Worm (Caenorhabditis elegans) whole organism, L3 larva: ENCODE results near the gene paqr-3.
A peak's percentile ranks its signal among the peaks of the same experiment; 100 is the strongest.

Experiments
- R02D3.7 ChIP-seq: fragments of 150-350 bp; optimal IDR thresholded peaks from 2 replicates; lab custom pipeline; 2014; ENCODE audit warnings: missing biosample characterization, missing genetic modification characterization
- ceh-16 ChIP-seq: sonication (generic microtip); optimal IDR thresholded peaks from 2 replicates; lab custom pipeline; 2017; ENCODE audit warnings: missing biosample characterization, missing genetic modification characterization
- ceh-82 ChIP-seq: fragments of 150-350 bp; optimal IDR thresholded peaks from 2 replicates; lab custom pipeline; 2014; ENCODE audit warnings: missing biosample characterization, missing genetic modification characterization
- egl-27 ChIP-seq: sonication (generic microtip); optimal IDR thresholded peaks from 4 replicates; lab custom pipeline; 2017; ENCODE audit warnings: missing biosample characterization, missing genetic modification reagents, missing genetic modification characterization
- egl-5 ChIP-seq: fragments of 150-350 bp; optimal IDR thresholded peaks from 2 replicates; lab custom pipeline; 2017; ENCODE audit warnings: missing biosample characterization, missing genetic modification reagents, missing genetic modification characterization, inconsistent platforms
- elt-1 ChIP-seq: fragments of 150-350 bp; optimal IDR thresholded peaks from 2 replicates; lab custom pipeline; 2014; ENCODE audit warnings: missing biosample characterization, missing genetic modification characterization
- elt-2 ChIP-seq: sonication (generic microtip); optimal IDR thresholded peaks from 2 replicates; lab custom pipeline; 2016; ENCODE audit warnings: missing genetic modification reagents, mild to moderate bottlenecking, missing genetic modification characterization, missing compliant biosample characterization
- elt-3 ChIP-seq, 3 experiments: fragments of 150-350 bp in 1 of 3; sonication (generic microtip) in 2 of 3; optimal IDR thresholded peaks; 2 replicates in 2 of 3; 4 replicates in 1 of 3; lab custom pipeline; 2014 to 2017; ENCODE audit warnings: missing biosample characterization in 3 of 3, missing genetic modification characterization in 3 of 3
- eor-1 ChIP-seq, 2 experiments: fragments of 150-350 bp; optimal IDR thresholded peaks; 2 replicates each; lab custom pipeline; 2014 to 2018; ENCODE audit warnings: missing biosample characterization in 2 of 2, missing genetic modification characterization in 2 of 2
- fkh-10 ChIP-seq: sonication (generic microtip); optimal IDR thresholded peaks from 2 replicates; lab custom pipeline; 2017; ENCODE audit warnings: missing biosample characterization, missing genetic modification reagents, missing genetic modification characterization
- hmg-11 ChIP-seq: sonication (generic microtip); optimal IDR thresholded peaks from 2 replicates; lab custom pipeline; 2016; ENCODE audit warnings: missing genetic modification characterization, missing compliant biosample characterization
- jun-1 ChIP-seq: fragments of 150-350 bp; optimal IDR thresholded peaks from 2 replicates; lab custom pipeline; 2014; ENCODE audit warnings: missing biosample characterization, missing genetic modification reagents, missing genetic modification characterization
- lin-15B ChIP-seq: fragments of 150-350 bp; optimal IDR thresholded peaks from 2 replicates; lab custom pipeline; 2014; ENCODE audit warnings: missing biosample characterization, missing genetic modification characterization
- lin-39 ChIP-seq: fragments of 150-350 bp; optimal IDR thresholded peaks from 2 replicates; lab custom pipeline; 2018; ENCODE audit warnings: missing biosample characterization, missing genetic modification reagents, missing genetic modification characterization
- lsy-12 ChIP-seq: sonication (generic microtip); optimal IDR thresholded peaks from 2 replicates; lab custom pipeline; 2016; ENCODE audit warnings: mild to moderate bottlenecking, missing genetic modification characterization, missing compliant biosample characterization
- mdl-1 ChIP-seq: fragments of 150-350 bp; optimal IDR thresholded peaks from 2 replicates; lab custom pipeline; 2014; ENCODE audit warnings: missing biosample characterization, missing genetic modification characterization
- mml-1 ChIP-seq: fragments of 150-350 bp; sonication (generic microtip); optimal IDR thresholded peaks from 3 replicates; lab custom pipeline; 2014; ENCODE audit warnings: missing biosample characterization, missing genetic modification characterization
- nfya-1 ChIP-seq: sonication (generic microtip); optimal IDR thresholded peaks from 2 replicates; lab custom pipeline; 2017; ENCODE audit warnings: missing genetic modification characterization, mild to moderate bottlenecking, missing compliant biosample characterization, antibody characterized with exemption, moderate library complexity; ENCODE audit not compliant: insufficient read depth
- nhr-11 ChIP-seq: fragments of 150-350 bp; optimal IDR thresholded peaks from 2 replicates; lab custom pipeline; 2014; ENCODE audit warnings: missing biosample characterization, missing genetic modification characterization
- nhr-12 ChIP-seq: fragments of 150-350 bp; optimal IDR thresholded peaks from 2 replicates; lab custom pipeline; 2014; ENCODE audit warnings: missing biosample characterization, missing genetic modification characterization
- nhr-23 ChIP-seq: fragments of 150-350 bp; optimal IDR thresholded peaks from 2 replicates; lab custom pipeline; 2014; ENCODE audit warnings: missing biosample characterization, missing genetic modification reagents, missing genetic modification characterization
- nhr-237 ChIP-seq: fragments of 150-350 bp; optimal IDR thresholded peaks from 2 replicates; lab custom pipeline; 2014; ENCODE audit warnings: missing biosample characterization, missing genetic modification characterization
- nhr-25 ChIP-seq: sonication (generic microtip); optimal IDR thresholded peaks from 2 replicates; lab custom pipeline; 2017; ENCODE audit warnings: missing biosample characterization, missing genetic modification characterization
- nhr-28 ChIP-seq: fragments of 150-350 bp; optimal IDR thresholded peaks from 2 replicates; lab custom pipeline; 2014; ENCODE audit warnings: missing biosample characterization, missing genetic modification characterization
- nhr-43 ChIP-seq: sonication (generic microtip); optimal IDR thresholded peaks from 2 replicates; lab custom pipeline; 2016; ENCODE audit warnings: mild to moderate bottlenecking, missing genetic modification characterization, missing compliant biosample characterization; ENCODE audit not compliant: poor library complexity, severe bottlenecking
- pha-4 ChIP-seq: fragments of 150-350 bp; optimal IDR thresholded peaks from 2 replicates; lab custom pipeline; 2014; ENCODE audit warnings: missing biosample characterization, missing genetic modification reagents, missing genetic modification characterization
- pqm-1 ChIP-seq: fragments of 150-350 bp; optimal IDR thresholded peaks from 2 replicates; lab custom pipeline; 2017; ENCODE audit warnings: missing biosample characterization, missing genetic modification characterization, inconsistent platforms
- skn-1 ChIP-seq: fragments of 150-350 bp; optimal IDR thresholded peaks from 2 replicates; lab custom pipeline; 2014; ENCODE audit warnings: missing biosample characterization, missing genetic modification characterization
- snpc-4 ChIP-seq: fragments of 150-350 bp; optimal IDR thresholded peaks from 2 replicates; lab custom pipeline; 2014; ENCODE audit warnings: missing biosample characterization, missing genetic modification characterization
- tbx-2 ChIP-seq: sonication (generic microtip); optimal IDR thresholded peaks from 2 replicates; lab custom pipeline; 2016; ENCODE audit warnings: mild to moderate bottlenecking, missing genetic modification characterization, missing compliant biosample characterization
- unc-39 ChIP-seq: sonication (generic microtip); optimal IDR thresholded peaks from 4 replicates; lab custom pipeline; 2017; ENCODE audit warnings: missing biosample characterization, missing genetic modification characterization
- ztf-11 ChIP-seq: fragments of 150-350 bp; optimal IDR thresholded peaks from 2 replicates; lab custom pipeline; 2014; ENCODE audit warnings: missing biosample characterization, missing genetic modification characterization
- ztf-4 ChIP-seq: fragments of 150-350 bp; optimal IDR thresholded peaks from 2 replicates; lab custom pipeline; 2014; ENCODE audit warnings: missing biosample characterization, missing genetic modification characterization

The paqr-3 gene

DNA sequence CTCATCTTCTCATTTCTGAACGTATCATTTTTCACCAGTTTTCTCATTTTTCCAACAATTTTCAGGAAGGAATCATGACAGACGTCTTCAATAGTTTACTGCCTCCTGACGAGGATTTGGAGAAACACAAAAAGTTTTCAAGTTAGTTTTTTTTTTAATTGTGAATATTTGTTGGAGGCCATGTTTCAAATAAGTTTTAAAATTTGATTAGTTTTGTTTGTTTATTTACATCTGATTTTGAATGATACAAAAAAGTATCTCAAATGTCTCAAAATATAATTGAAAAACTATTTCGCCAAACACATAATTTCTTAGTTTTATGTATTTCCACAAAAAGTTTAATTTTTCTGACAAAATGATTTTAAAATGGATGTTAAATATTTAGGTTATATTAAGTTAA is 22.3 kb downstream of the paqr-3 start, which contains the start of gene ssu-2:
ssu-2 (plus strand) TSS at position 59 of the 400 bp plus-strand sequence.
- TF ChIP-seq ztf-11 (tag; lab: Kevin White, UChicago) (no peak), tbx-2 (tag; lab: Kevin White, UChicago) (no peak), jun-1 (tag; lab: Kevin White, UChicago) (no peak), elt-2 (tag; lab: Kevin White, UChicago) (no peak), nhr-237 (tag; lab: Kevin White, UChicago) (no peak), mml-1 (tag; lab: Kevin White, UChicago) (no peak), skn-1 (tag; lab: Kevin White, UChicago) (no peak), pqm-1 (tag; lab: Kevin White, UChicago) (no peak), ceh-16 (no peak), nhr-11 (no peak), R02D3.7 (tag; lab: Kevin White, UChicago) (no peak), hmg-11 (no peak), elt-1 (no peak), nhr-23 (no peak), eor-1 (tag; optimal IDR thresholded peaks at IDR 0.05; lab: Kevin White, UChicago) (no peak), lsy-12 (tag; lab: Kevin White, UChicago) (no peak), lin-39 (tag; lab: Kevin White, UChicago) (no peak), ztf-4 (no peak), egl-27 (tag; lab: Kevin White, UChicago) (no peak)

ce11 chrIV:14356120-14356519 is 27.4 kb downstream of the paqr-3 start:
- TF ChIP-seq nfya-1 (tag; lab: Kevin White, UChicago) = peak; percentile 88
- TF ChIP-seq ztf-4 = no peak
- TF ChIP-seq fkh-10 (GFP tag; lab: Kevin White, UChicago) = peak; percentile 86
- peak; percentile 34 for TF ChIP-seq snpc-4
- peak; percentile 74 for TF ChIP-seq hmg-11
- TF ChIP-seq lin-15B (tag; lab: Kevin White, UChicago) = peak; percentile 14
- no peak for TF ChIP-seq nhr-25 (tag; lab: Kevin White, UChicago)
- peak; percentile 67 for TF ChIP-seq egl-5 (tag; lab: Kevin White, UChicago)
- peak; percentile 83 for TF ChIP-seq lin-39 (tag; lab: Kevin White, UChicago)

DNA sequence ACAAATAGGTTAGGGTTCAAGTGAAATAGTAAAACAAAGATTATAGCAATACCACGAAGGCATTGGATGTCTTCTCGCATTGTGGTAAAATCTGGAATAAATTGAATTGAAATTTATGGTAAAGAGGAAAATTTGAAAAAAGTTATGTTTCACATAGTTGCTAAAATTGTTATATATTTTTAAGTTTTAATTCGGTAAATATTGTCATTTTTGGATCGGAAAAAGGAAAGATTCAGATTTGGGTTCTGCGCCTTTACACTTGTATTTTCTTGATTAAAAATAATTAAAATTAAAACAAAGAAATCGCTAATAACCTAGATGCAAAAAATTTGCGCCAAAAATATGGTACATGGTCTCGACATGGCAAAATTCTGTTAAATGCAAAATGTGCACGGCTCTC is 32.8 kb downstream of the paqr-3 start, which contains the start of gene oac-56:
oac-56 (minus strand) TSS at position 101 of the 400 bp plus-strand sequence.
- TF ChIP-seq fkh-10 (GFP tag; lab: Kevin White, UChicago) = no peak
- no peak for TF ChIP-seq lin-39 (tag; lab: Kevin White, UChicago)
- TF ChIP-seq nhr-25 (tag; lab: Kevin White, UChicago) = no peak
- TF ChIP-seq lin-15B (tag; lab: Kevin White, UChicago) = no peak
- TF ChIP-seq ceh-82 (tag; lab: Kevin White, UChicago) = no peak
- no peak for TF ChIP-seq pha-4
- no peak for TF ChIP-seq mml-1 (tag; lab: Kevin White, UChicago)
- TF ChIP-seq ztf-4 = no peak
- no peak for TF ChIP-seq eor-1 (tag; optimal IDR thresholded peaks at IDR 0.05; lab: Kevin White, UChicago)
- TF ChIP-seq nhr-28 (tag; lab: Kevin White, UChicago) = no peak
- TF ChIP-seq hmg-11 = no peak
- TF ChIP-seq elt-2 (tag; lab: Kevin White, UChicago) = no peak
- TF ChIP-seq nhr-43 (tag; lab: Kevin White, UChicago) = no peak
- TF ChIP-seq skn-1 (tag; lab: Kevin White, UChicago) = no peak

ce11 chrIV:14343756-14344155 is 39.7 kb downstream of the paqr-3 start, which contains the start of gene srlf-28:
Gene srlf-28, minus strand, starts transcription at chrIV:14343856.
- TF ChIP-seq eor-1 (tag; optimal IDR thresholded peaks at IDR 0.05; lab: Kevin White, UChicago) = no peak
- TF ChIP-seq nhr-11 = no peak
- no peak for TF ChIP-seq nhr-28 (tag; lab: Kevin White, UChicago)
- no peak for TF ChIP-seq nhr-25 (tag; lab: Kevin White, UChicago)
- TF ChIP-seq, all 47 proteins: peak for 0

DNA sequence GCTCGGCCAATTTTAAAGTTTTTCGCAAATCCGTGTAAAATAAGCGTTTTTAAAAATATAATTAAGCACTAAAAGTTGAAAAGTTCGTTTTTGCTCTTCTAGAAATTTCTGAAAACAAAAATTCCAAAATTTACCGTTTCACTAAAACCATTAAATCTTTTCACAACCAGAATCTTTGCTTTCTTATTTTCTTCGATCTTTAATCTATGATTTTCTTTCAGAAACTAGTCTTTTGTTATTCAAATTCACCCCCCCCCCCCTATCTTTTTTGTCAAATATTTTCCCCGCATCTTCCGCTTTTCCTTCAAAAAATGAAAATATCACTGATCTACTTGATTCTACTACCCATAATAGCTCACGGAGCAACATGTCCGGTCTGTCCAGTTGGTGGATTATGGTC is 43.8 kb downstream of the paqr-3 start, which contains the start of gene Y67A10A.11:
Y67A10A.11 (plus strand) TSS at position 301 of the 400 bp plus-strand sequence.
- TF ChIP-seq nhr-12 (tag; lab: Kevin White, UChicago) (no peak), nhr-237 (tag; lab: Kevin White, UChicago) (no peak), elt-1 (no peak), ceh-16 (no peak), elt-3 (tag; optimal IDR thresholded peaks at IDR 0.05; lab: Kevin White, UChicago) (no peak), nhr-43 (tag; lab: Kevin White, UChicago) (no peak), eor-1 (tag; optimal IDR thresholded peaks at IDR 0.05; lab: Kevin White, UChicago) (no peak), tbx-2 (tag; lab: Kevin White, UChicago) (no peak), unc-39 (tag; lab: Kevin White, UChicago) (no peak), mml-1 (tag; lab: Kevin White, UChicago) (no peak), mdl-1 (tag; lab: Kevin White, UChicago) (no peak), lin-39 (tag; lab: Kevin White, UChicago) (no peak), egl-5 (tag; lab: Kevin White, UChicago) (no peak), ztf-4 (no peak)
- TF ChIP-seq, all 47 proteins: peak for 0
